Fruit fly (Drosophila melanogaster): Measurements from ENCODE around the gene fu.

Gene fu

DNA sequence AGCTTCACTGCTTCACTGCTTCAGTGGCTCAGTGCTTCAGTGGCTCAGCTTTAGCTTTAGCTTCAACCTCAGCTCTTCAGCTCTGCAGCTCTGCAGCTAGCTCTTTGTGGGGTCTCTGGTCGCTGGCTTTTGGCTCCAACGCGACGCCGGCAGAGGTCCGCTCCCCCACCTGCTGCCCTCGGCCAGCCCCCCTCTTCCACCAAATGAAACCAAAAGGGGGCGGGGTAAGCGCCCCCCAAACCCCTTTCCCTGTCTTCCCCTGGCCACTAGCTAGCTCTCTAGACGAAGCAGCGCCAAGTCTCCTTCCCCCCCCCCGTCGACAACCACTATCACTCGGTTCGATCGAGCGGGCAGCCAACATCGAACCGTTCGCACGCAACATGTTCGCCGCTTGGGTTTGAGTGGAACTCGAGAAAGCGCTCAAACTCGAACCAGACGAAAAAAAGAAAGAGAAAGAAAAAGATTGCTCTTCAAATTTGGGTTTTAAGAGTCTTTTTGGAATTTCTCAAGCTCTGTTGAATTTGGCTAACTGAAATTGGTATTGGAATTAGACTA is 35.5 kb downstream of the fu start, which contains the start of gene Cyp18a1:
Gene Cyp18a1, minus strand, starts transcription at position 95 of the 555 bp plus-strand sequence.
- no peak for TF ChIP-seq CG8944 (GFP tag; optimal IDR thresholded peaks at IDR 0.05)
- no peak for TF ChIP-seq grn (GFP tag; optimal IDR thresholded peaks at IDR 0.05)
- no peak for TF ChIP-seq sisA (GFP tag; IDR thresholded peaks at IDR 0.05)
- TF ChIP-seq crol (GFP tag; IDR thresholded peaks at IDR 0.05): peak; percentile 99
- peak; percentile 47 for TF ChIP-seq CG10543 (GFP tag; optimal IDR thresholded peaks at IDR 0.05)
- no peak for TF ChIP-seq CG7372 (GFP tag; IDR thresholded peaks at IDR 0.05)
- no peak for TF ChIP-seq CG30431 (GFP tag; optimal IDR thresholded peaks at IDR 0.05)
- TF ChIP-seq Deaf1 (tag; optimal IDR thresholded peaks at IDR 0.05): peak; percentile 68
- TF ChIP-seq Rfx (GFP tag; IDR thresholded peaks at IDR 0.05): no peak
- no peak for TF ChIP-seq Usf (GFP tag; optimal IDR thresholded peaks at IDR 0.05)
- TF ChIP-seq CG16863 (GFP tag; optimal IDR thresholded peaks at IDR 0.05): no peak
- no peak for TF ChIP-seq Bteb2 (GFP tag; optimal IDR thresholded peaks at IDR 0.05)
- no peak for TF ChIP-seq ftz-f1 (GFP tag; optimal IDR thresholded peaks at IDR 0.05)
- TF ChIP-seq CG5180 (GFP tag; optimal IDR thresholded peaks at IDR 0.05): peak; percentile 99
- no peak for TF ChIP-seq CG10366 (GFP tag; IDR thresholded peaks at IDR 0.05)
- no peak for TF ChIP-seq Mes4 (GFP tag; optimal IDR thresholded peaks at IDR 0.05)
- no peak for TF ChIP-seq Sox100B (GFP tag; optimal IDR thresholded peaks at IDR 0.05)
- TF ChIP-seq CG8359 (GFP tag; optimal IDR thresholded peaks at IDR 0.05; ENCODE audit: borderline replicate concordance): no peak
- TF ChIP-seq CG16813 (GFP tag; IDR thresholded peaks at IDR 0.05; ENCODE audit: partially characterized antibody): no peak
- TF ChIP-seq CG15601 (tag; optimal IDR thresholded peaks at IDR 0.05): no peak
- TF ChIP-seq D19B (GFP tag; optimal IDR thresholded peaks at IDR 0.05): no peak
- TF ChIP-seq CG8478 (optimal IDR thresholded peaks at IDR 0.05): no peak
- TF ChIP-seq lilli (GFP tag; optimal IDR thresholded peaks at IDR 0.05): no peak
- TF ChIP-seq Bgb (GFP tag; IDR thresholded peaks at IDR 0.05; ENCODE audit: partially characterized antibody): peak; percentile 11; the same call in 1 of the 2 replicates
- TF ChIP-seq Sox102F (GFP tag; optimal IDR thresholded peaks at IDR 0.05): no peak
- no peak for TF ChIP-seq dmrt11E (tag; optimal IDR thresholded peaks at IDR 0.05)
- TF ChIP-seq Fer2 (tag; optimal IDR thresholded peaks at IDR 0.05): no peak
- no peak for TF ChIP-seq CG9876 (GFP tag; optimal IDR thresholded peaks at IDR 0.05)
- TF ChIP-seq z (GFP tag; IDR thresholded peaks at IDR 0.05): peak; percentile 94
- no peak for TF ChIP-seq CG15514 (GFP tag; optimal IDR thresholded peaks at IDR 0.05)
- no peak for TF ChIP-seq Dref (GFP tag; IDR thresholded peaks at IDR 0.05)
- peak; percentile 51; the same call in 1 of the 3 replicates for TF ChIP-seq CG6175 (GFP tag; IDR thresholded peaks at IDR 0.05)
- TF ChIP-seq gem (tag; optimal IDR thresholded peaks at IDR 0.05): no peak
- no peak for TF ChIP-seq Hmx (GFP tag; optimal IDR thresholded peaks at IDR 0.05)
- peak; percentile 12 for TF ChIP-seq CG12769 (tag; optimal IDR thresholded peaks at IDR 0.05)
- no peak for TF ChIP-seq Dad (GFP tag; optimal IDR thresholded peaks at IDR 0.05)
- TF ChIP-seq CG15479 (GFP tag; optimal IDR thresholded peaks at IDR 0.05): no peak
- no peak for TF ChIP-seq YL-1 (GFP tag; optimal IDR thresholded peaks at IDR 0.05)
- no peak for TF ChIP-seq CG8290 (GFP tag; optimal IDR thresholded peaks at IDR 0.05)
- no peak for TF ChIP-seq CG8290 (tag; optimal IDR thresholded peaks at IDR 0.05)
- TF ChIP-seq CG3163 (GFP tag; optimal IDR thresholded peaks at IDR 0.05): peak; percentile 38
- peak; percentile 64 for TF ChIP-seq Med (GFP tag)
- TF ChIP-seq CG10321 (GFP tag; IDR thresholded peaks at IDR 0.05): no peak
- peak; percentile 36 for TF ChIP-seq Blimp-1 (GFP tag; optimal IDR thresholded peaks at IDR 0.05)
- no peak for TF ChIP-seq knrl (GFP tag; IDR thresholded peaks at IDR 0.05; ENCODE audit: partially characterized antibody)
- TF ChIP-seq sna (GFP tag; IDR thresholded peaks at IDR 0.05; ENCODE audit: partially characterized antibody): no peak
- TF ChIP-seq unc-4 (GFP tag; IDR thresholded peaks at IDR 0.05; ENCODE audit: partially characterized antibody): no peak
- TF ChIP-seq ranshi (GFP tag; IDR thresholded peaks at IDR 0.05): no peak
- no peak for TF ChIP-seq ems (GFP tag; optimal IDR thresholded peaks at IDR 0.05)
- TF ChIP-seq vvl (GFP tag; IDR thresholded peaks at IDR 0.05): 0 out of 2 replicates have a peak, but pooled peaks have one; percentile 23
- peak; percentile 82 for TF ChIP-seq Adf1 (GFP tag; IDR thresholded peaks at IDR 0.05)
